Worm (Caenorhabditis elegans): ENCODE measurements around the gene fbxa-78.

DNA sequence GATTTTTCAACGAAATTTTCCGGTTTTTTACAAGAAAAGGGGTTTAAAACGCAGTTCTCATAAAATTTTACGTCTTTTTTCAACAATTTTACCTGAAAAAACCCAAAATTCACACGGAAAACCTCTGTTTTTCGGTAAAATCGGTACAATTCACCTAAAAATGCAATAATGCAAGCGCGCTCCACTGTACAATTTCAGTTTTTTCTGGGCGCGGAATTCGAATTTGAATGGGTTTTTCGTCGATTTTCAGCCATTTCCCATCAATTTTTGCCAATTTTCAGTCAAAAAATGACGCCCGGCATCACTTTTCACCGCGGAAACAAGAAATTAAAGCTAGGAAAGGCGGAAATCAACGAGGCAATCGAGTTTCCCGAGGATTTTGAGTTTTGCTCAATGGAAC, 50.4 kb downstream of the fbxa-78 start, which contains the start of gene orc-3:
- TF ChIP-seq nhr-76 (tag; optimal IDR thresholded peaks at IDR 0.05): no peak
- TF ChIP-seq ztf-11 (tag; optimal IDR thresholded peaks at IDR 0.05): no peak
- no peak for TF ChIP-seq unc-62 (GFP tag; optimal IDR thresholded peaks at IDR 0.05)
- no peak for TF ChIP-seq snpc-4 (tag; optimal IDR thresholded peaks at IDR 0.05)
- TF ChIP-seq mep-1 (tag; optimal IDR thresholded peaks at IDR 0.05): no peak
- TF ChIP-seq mab-5 (tag; optimal IDR thresholded peaks at IDR 0.05): no peak

All from whole organism, mixed stage, embryonic.